Worm (Caenorhabditis elegans) whole organism, L3 larva: ENCODE data around the gene dcr-1.

Experiments
- R02D3.7 ChIP-seq: fragments of 150-350 bp; optimal IDR thresholded peaks from 2 replicates; lab custom pipeline; 2014; ENCODE audit warnings: missing biosample characterization, missing genetic modification characterization
- elt-1 ChIP-seq: fragments of 150-350 bp; optimal IDR thresholded peaks from 2 replicates; lab custom pipeline; 2014; ENCODE audit warnings: missing biosample characterization, missing genetic modification characterization
- nhr-12 ChIP-seq: fragments of 150-350 bp; optimal IDR thresholded peaks from 2 replicates; lab custom pipeline; 2014; ENCODE audit warnings: missing biosample characterization, missing genetic modification characterization
- unc-39 ChIP-seq: sonication (generic microtip); optimal IDR thresholded peaks from 4 replicates; lab custom pipeline; 2017; ENCODE audit warnings: missing biosample characterization, missing genetic modification characterization

ce11 chrIII:8105771-8106170 is 25.7 kb upstream of the dcr-1 start:
- TF ChIP-seq nhr-12 (tag; lab: Kevin White, UChicago), result no peak
- TF ChIP-seq unc-39 (tag; lab: Kevin White, UChicago), result no peak
- TF ChIP-seq R02D3.7, result no peak
- TF ChIP-seq elt-1 (tag; lab: Kevin White, UChicago), result no peak
